Fruit fly (Drosophila melanogaster) Kc167 (cell line): ENCODE results near the gene CG42272.

ENCODE experiments used
- Myc ChIP-seq: fragments of >200 bp; optimal IDR thresholded peaks from 2 replicates; lab custom pipeline; 2017; ENCODE audit warnings: missing external identifiers
- Sin3A ChIP-seq: fragments of >200 bp; optimal IDR thresholded peaks from 2 replicates; lab custom pipeline; 2018; ENCODE audit warnings: missing external identifiers
- h ChIP-seq: fragments of >200 bp; optimal IDR thresholded peaks from 3 replicates; lab custom pipeline; 2018; ENCODE audit warnings: missing external identifiers
- insv ChIP-seq: fragments of >200 bp; optimal IDR thresholded peaks from 3 replicates; lab custom pipeline; 2018; ENCODE audit warnings: missing external identifiers
- psq ChIP-seq: fragments of >200 bp; optimal IDR thresholded peaks from 2 replicates; lab custom pipeline; 2017; ENCODE audit warnings: missing external identifiers
- ttk ChIP-seq: sonication (Bioruptor generic); optimal IDR thresholded peaks from 2 replicates; lab custom pipeline; 2017; ENCODE audit warnings: missing external identifiers

CG42272 gene

dm6 chr3L:5802733-5803132 is at the start of gene CG42272:
TSS of gene CG42272 (plus strand) at chr3L:5803033.
- no peak for TF ChIP-seq insv
- TF ChIP-seq psq (lab: Kevin White, UChicago) = no peak
- TF ChIP-seq Sin3A = no peak
- no peak for TF ChIP-seq h
- no peak for TF ChIP-seq Myc

DNA sequence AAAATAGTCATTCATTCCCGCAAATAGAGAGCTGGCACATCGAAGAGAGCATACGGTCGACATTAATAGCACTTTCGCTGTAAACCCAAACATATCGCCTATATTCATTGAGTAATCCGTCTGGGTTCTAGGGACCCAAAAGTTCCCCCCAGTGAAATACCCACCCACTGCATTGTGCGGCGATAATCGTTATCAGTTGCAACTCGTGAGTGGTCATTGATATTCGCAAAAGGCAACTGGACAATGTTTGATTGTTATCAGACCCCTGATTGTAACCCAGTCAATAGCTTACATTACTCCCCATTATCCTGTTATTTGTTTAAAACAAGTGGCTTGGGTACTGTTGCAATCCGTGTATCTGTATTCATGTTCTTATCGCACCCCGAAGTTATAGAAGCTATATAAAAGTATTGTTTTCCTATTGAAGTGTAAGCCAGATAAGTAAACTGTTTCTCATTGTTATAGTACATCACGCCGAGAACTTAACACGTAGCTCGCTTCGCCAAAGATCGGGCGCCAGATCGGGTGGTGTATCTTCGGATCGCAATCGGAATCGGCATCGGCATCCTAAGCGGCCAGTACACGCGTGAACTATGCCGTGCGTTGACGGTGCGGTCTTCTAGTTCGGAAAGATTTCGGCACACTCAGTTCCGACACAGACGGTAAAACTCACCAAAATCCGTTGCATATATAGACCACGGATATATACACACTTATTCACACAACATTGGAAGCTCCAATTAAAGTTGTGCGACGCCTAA is 49.0 kb upstream of the CG42272 start:
- TF ChIP-seq h (no peak), Myc (no peak), Sin3A (no peak), insv (no peak)

DNA sequence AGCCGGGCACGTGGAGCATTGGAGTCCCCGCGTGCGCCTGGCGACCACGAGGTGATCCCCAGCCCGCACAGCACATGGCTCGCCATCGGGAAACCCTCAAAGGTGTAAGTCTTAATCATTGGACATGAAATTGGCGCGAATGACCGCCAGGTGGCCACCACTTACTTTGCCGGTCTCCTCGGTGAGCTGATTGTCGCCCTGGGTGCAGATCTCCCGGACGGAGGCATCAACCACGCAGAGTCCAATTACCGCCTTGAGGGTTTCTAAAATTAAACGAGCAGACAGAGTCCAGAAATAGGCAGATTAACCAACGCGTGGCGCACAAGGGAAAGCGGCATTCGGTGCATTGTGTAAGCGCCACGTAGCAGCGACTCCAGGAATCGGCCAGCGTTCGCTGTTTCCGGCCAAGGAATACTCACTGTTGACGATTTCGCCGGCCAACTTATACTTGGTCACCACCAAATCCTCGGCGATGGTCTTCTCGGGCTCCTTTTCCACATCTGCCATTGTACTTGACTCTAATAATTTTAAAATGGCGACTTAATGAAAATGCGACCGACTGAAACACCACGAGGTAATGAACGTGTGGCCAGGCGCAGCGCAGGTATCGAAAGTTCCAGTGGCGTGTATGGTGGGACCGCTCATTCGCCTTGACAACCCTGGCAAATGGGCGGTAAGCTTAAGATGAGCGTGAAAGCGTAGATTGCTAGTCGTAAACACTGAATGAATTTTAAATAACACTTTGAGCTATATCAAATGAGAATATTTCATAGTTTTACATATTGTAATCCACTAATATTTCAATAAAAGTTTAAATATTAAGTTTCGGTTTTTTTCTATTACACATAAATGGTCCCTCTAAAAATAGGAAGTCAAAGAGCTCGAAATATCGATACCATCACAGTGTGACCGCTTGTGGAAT is 37.6 kb upstream of the CG42272 start, which contains the start of gene CG10576:
Gene CG10576, minus strand, starts transcription at position 781 of the 922 bp plus-strand sequence.
- TF ChIP-seq Sin3A (no peak), h (no peak), insv (no peak), psq (lab: Kevin White, UChicago) (no peak), Myc (no peak), ttk (lab: Kevin White, UChicago) (no peak)

DNA sequence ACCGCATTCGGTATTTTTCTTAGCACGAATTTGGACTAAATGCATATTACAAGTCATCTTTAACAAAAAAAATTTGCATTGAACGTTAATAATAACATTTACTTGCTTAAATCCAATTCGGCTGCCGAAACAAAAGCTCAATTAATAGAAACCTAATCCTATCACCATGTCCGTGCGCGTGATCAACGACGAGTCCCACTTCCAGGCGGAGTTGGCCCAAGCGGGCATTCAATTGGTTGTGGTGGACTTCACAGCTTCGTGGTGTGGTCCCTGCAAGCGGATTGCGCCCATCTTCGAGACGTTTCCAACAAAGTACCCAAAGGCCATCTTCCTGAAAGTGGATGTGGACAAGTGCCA is 37.0 kb upstream of the CG42272 start, which contains the start of gene Txl:
Gene Txl, plus strand, starts transcription at position 3 of the 357 bp plus-strand sequence.
- no peak for TF ChIP-seq psq (lab: Kevin White, UChicago)
- TF ChIP-seq h = no peak
- TF ChIP-seq ttk (lab: Kevin White, UChicago) = no peak
- TF ChIP-seq Sin3A = no peak
- no peak for TF ChIP-seq insv
- no peak for TF ChIP-seq Myc

- no peak for TF ChIP-seq insv
- TF ChIP-seq Sin3A = no peak
- peak; percentile 65 for TF ChIP-seq psq (lab: Kevin White, UChicago)
Measured at dm6 chr3L:5768532-5769497, 34.0 kb upstream of the CG42272 start, which contains the start of the genes Ppat-Dpck and scny. TSS of gene Ppat-Dpck (minus strand) at chr3L:5768794. TSS of gene scny (plus strand) at chr3L:5769002.

- no peak for TF ChIP-seq psq (lab: Kevin White, UChicago)
- no peak for TF ChIP-seq Myc
- TF ChIP-seq ttk (lab: Kevin White, UChicago) = peak; percentile 24
- no peak for TF ChIP-seq Sin3A
- no peak for TF ChIP-seq insv
Measured at dm6 chr3L:5770113-5770798, 32.6 kb upstream of the CG42272 start.

dm6 chr3L:5770817-5771425 is 31.9 kb upstream of the CG42272 start:
- TF ChIP-seq h (no peak), ttk (lab: Kevin White, UChicago) (no peak), Myc (no peak), Sin3A (no peak), insv (no peak), psq (lab: Kevin White, UChicago) (no peak)

DNA sequence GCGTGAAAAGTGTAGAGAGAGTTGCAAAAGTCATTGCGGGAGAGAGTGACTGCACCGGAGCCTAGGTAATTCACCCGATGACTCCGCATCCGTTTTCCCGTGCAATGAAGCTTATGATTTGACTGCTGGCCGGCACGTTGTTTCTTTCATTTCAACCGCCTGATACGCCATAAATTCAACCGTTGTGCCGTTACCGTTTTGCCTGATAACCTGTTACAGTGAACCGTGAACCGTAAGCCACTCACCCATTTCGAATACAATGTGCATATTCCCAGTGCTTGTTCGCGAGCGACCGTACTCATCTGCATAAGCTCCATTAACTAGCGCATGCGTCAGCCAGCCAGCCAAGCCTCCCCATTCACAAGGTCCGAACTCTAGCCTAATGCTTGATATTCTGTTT is 28.1 kb upstream of the CG42272 start:
- no peak for TF ChIP-seq h
- no peak for TF ChIP-seq Myc
- TF ChIP-seq psq (lab: Kevin White, UChicago) = no peak
- no peak for TF ChIP-seq ttk (lab: Kevin White, UChicago)
- TF ChIP-seq Sin3A = no peak
- TF ChIP-seq insv = no peak

DNA sequence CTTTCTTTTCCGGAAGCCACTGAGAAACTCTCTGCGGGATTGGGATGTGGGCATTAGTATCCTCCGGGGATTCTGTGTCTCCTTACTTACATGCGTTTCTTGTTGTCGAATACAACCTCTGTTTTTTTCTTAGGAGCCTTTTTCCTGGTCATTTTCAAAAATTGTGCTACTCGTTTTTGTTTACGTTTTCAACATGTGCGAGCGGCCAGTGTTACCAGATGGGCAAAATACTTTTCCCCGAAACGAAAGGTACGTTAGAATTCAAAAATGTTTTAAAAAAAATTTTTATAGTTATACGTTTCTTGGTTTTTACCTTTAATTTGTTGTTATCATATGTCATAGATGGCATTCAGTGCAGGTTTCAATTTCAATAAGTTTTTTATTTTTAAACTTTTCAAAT is 25.7 kb upstream of the CG42272 start, which contains the start of gene vito:
Gene vito, minus strand, starts transcription at position 220 of the 400 bp plus-strand sequence.
- TF ChIP-seq insv (no peak), Myc (no peak), ttk (lab: Kevin White, UChicago) (no peak), Sin3A (no peak), h (no peak), psq (lab: Kevin White, UChicago) (no peak)

- TF ChIP-seq psq (lab: Kevin White, UChicago) (no peak), Sin3A (no peak), h (no peak), insv (no peak), Myc (no peak), ttk (lab: Kevin White, UChicago) (no peak)
Measured at dm6 chr3L:5779476-5780401, 23.1 kb upstream of the CG42272 start, which contains the start of the genes Myt1, PGRP-LD and Pmi. TSS of gene Myt1 (minus strand) at chr3L:5779591. TSS of gene PGRP-LD (plus strand) at chr3L:5780051. TSS of gene Pmi (plus strand) at chr3L:5780051.
